Fruit fly (Drosophila melanogaster): ENCODE data around the gene CG17721.

CG17721 gene

dm6 chr3R:11209801-11210402 lies 25.0 kb upstream of the CG17721 start, which contains the start of the genes SdhC and Tctp (continued):
- TF ChIP-seq inv (GFP tag; IDR thresholded peaks at IDR 0.05; ENCODE audit: partially characterized antibody): peak; percentile 25; the same call in 1 of the 2 replicates
- TF ChIP-seq pb (GFP tag; optimal IDR thresholded peaks at IDR 0.05): peak; percentile 18
- TF ChIP-seq CG42726 (GFP tag; IDR thresholded peaks at IDR 0.05; ENCODE audit: partially characterized antibody): peak; percentile 57; the same call in 1 of the 2 replicates
- TF ChIP-seq CG2712 (tag; optimal IDR thresholded peaks at IDR 0.05): peak; percentile 62
- peak; percentile 59 for TF ChIP-seq CG17829 (tag; optimal IDR thresholded peaks at IDR 0.05)
- TF ChIP-seq H2.0 (GFP tag; IDR thresholded peaks at IDR 0.05): no peak
- TF ChIP-seq tin (GFP tag; optimal IDR thresholded peaks at IDR 0.05): peak; percentile 49
- TF ChIP-seq insv (GFP tag; optimal IDR thresholded peaks at IDR 0.05): peak in 1 of 2 experiments; percentile 15
- TF ChIP-seq CG6654 (GFP tag; optimal IDR thresholded peaks at IDR 0.05): no peak
- no peak for TF ChIP-seq CG10565 (GFP tag; optimal IDR thresholded peaks at IDR 0.05)
- peak; percentile 9 for TF ChIP-seq Dad (GFP tag; optimal IDR thresholded peaks at IDR 0.05)
- no peak for TF ChIP-seq CG6854 (GFP tag; optimal IDR thresholded peaks at IDR 0.05)
- TF ChIP-seq sqz (GFP tag; optimal IDR thresholded peaks at IDR 0.05): no peak
- TF ChIP-seq CG12236 (GFP tag; optimal IDR thresholded peaks at IDR 0.05): no peak
- peak; percentile 76 for TF ChIP-seq CG30403 (GFP tag; optimal IDR thresholded peaks at IDR 0.05)
- no peak for TF ChIP-seq CG11398 (GFP tag; optimal IDR thresholded peaks at IDR 0.05)
- TF ChIP-seq CG4617 (GFP tag; optimal IDR thresholded peaks at IDR 0.05; ENCODE audit: borderline replicate concordance): peak; percentile 38
- no peak for TF ChIP-seq gro (GFP tag; optimal IDR thresholded peaks at IDR 0.05)
- TF ChIP-seq pnt (GFP tag; optimal IDR thresholded peaks at IDR 0.05): no peak
- peak; percentile 0 for TF ChIP-seq CG1602 (GFP tag; optimal IDR thresholded peaks at IDR 0.05)
- TF ChIP-seq Lim3 (GFP tag; IDR thresholded peaks at IDR 0.05): no peak
- TF ChIP-seq Eip74EF (GFP tag; optimal IDR thresholded peaks at IDR 0.05): peak in 1 of 2 experiments; percentile 35
- TF ChIP-seq CG4820 (GFP tag; optimal IDR thresholded peaks at IDR 0.05): peak; percentile 72
- TF ChIP-seq abd-A (tag; optimal IDR thresholded peaks at IDR 0.05): no peak
- no peak for TF ChIP-seq BtbVII (GFP tag; optimal IDR thresholded peaks at IDR 0.05)
- TF ChIP-seq tap (tag; optimal IDR thresholded peaks at IDR 0.05): no peak
- no peak for TF ChIP-seq CG32767 (GFP tag; IDR thresholded peaks at IDR 0.05)
- TF ChIP-seq CG12391 (tag; optimal IDR thresholded peaks at IDR 0.05): peak; percentile 77
- no peak for TF ChIP-seq lov (optimal IDR thresholded peaks at IDR 0.05)
- TF ChIP-seq lov (GFP tag; IDR thresholded peaks at IDR 0.05): no peak
- peak; percentile 57 for TF ChIP-seq CG32532 (GFP tag; IDR thresholded peaks at IDR 0.05)
- TF ChIP-seq CG6791 (GFP tag; IDR thresholded peaks at IDR 0.05; ENCODE audit: partially characterized antibody): peak; percentile 62
- no peak for TF ChIP-seq ro (GFP tag; IDR thresholded peaks at IDR 0.05)
- TF ChIP-seq CG9215 (GFP tag; IDR thresholded peaks at IDR 0.05): peak; percentile 18; the same call in 1 of the 2 replicates
- TF ChIP-seq Myb (GFP tag; optimal IDR thresholded peaks at IDR 0.05): no peak
- peak; percentile 46 for TF ChIP-seq Bteb2 (GFP tag; optimal IDR thresholded peaks at IDR 0.05)
- peak; percentile 19 for TF ChIP-seq CG33213 (GFP tag; optimal IDR thresholded peaks at IDR 0.05)
- TF ChIP-seq Gug (GFP tag; IDR thresholded peaks at IDR 0.05): no peak; the same call in 3 of the 4 replicates
- TF ChIP-seq ATbp (GFP tag; optimal IDR thresholded peaks at IDR 0.05): no peak
- peak in 1 of 3 experiments; percentile 59 for TF ChIP-seq lola (GFP tag; optimal IDR thresholded peaks at IDR 0.05)
- TF ChIP-seq CG10147 (GFP tag; optimal IDR thresholded peaks at IDR 0.05): peak; percentile 6
- no peak for TF ChIP-seq Lpt (GFP tag; optimal IDR thresholded peaks at IDR 0.05)
- TF ChIP-seq CG5245 (GFP tag; optimal IDR thresholded peaks at IDR 0.05): no peak
- TF ChIP-seq CG4854 (GFP tag; optimal IDR thresholded peaks at IDR 0.05): no peak
- no peak for TF ChIP-seq pan (optimal IDR thresholded peaks at IDR 0.05)
- TF ChIP-seq pan (GFP tag; optimal IDR thresholded peaks at IDR 0.05 in 1 of 2, IDR thresholded peaks at IDR 0.05 in 1 of 2): peak in 1 of 2 experiments; percentile 29
- peak; percentile 57; the same call in 2 of the 3 replicates for TF ChIP-seq Doc3 (GFP tag; IDR thresholded peaks at IDR 0.05; ENCODE audit: partially characterized antibody)
- TF ChIP-seq sens (GFP tag): peak; percentile 90
- TF ChIP-seq Max (GFP tag; optimal IDR thresholded peaks at IDR 0.05): peak; percentile 72
- no peak for TF ChIP-seq al (GFP tag; IDR thresholded peaks at IDR 0.05)
